Worm (Caenorhabditis elegans): ENCODE results near the gene C01G10.1.

DNA sequence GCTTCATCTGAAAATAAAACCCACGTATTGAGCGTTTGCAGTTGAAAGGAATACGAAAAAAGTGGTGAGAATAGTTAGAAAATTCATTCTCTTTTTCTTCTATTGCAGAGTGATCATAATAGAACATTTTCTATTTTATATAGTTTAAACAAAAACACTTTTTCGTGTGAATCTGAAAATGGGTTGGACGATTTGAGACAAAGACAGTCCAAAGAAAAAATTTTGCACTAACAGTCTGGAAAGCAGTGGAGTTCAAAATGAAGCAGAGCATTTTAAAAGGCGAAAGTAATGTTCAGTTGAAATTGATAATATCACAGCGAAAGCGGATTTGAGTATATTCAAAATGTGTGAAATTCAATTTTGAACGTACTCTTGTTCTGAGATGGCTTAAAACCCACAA is 10.9 kb upstream of the C01G10.1 start, which contains the start of gene C01G10.18:
- no peak for TF ChIP-seq unc-39 (tag; optimal IDR thresholded peaks at IDR 0.05)
- TF ChIP-seq daf-16 (GFP tag; optimal IDR thresholded peaks at IDR 0.05) = no peak
- no peak for TF ChIP-seq daf-16 (tag; optimal IDR thresholded peaks at IDR 0.05)
- TF ChIP-seq nhr-76 (tag; optimal IDR thresholded peaks at IDR 0.05) = no peak
- no peak for TF ChIP-seq ZK546.5 (tag; optimal IDR thresholded peaks at IDR 0.05)
- TF ChIP-seq ztf-7 (tag; optimal IDR thresholded peaks at IDR 0.05) = no peak
